Worm (Caenorhabditis elegans) whole organism, early embryonic: ENCODE data around the gene fem-1.

Experiments
- B0310.2 ChIP-seq: sonication (generic microtip); optimal IDR thresholded peaks from 2 replicates; lab custom pipeline; 2016; ENCODE audit warnings: mild to moderate bottlenecking, missing genetic modification characterization, missing compliant biosample characterization
- aly-1 ChIP-seq: sonication (generic microtip); optimal IDR thresholded peaks from 2 replicates; lab custom pipeline; 2016; ENCODE audit warnings: missing genetic modification characterization, missing compliant biosample characterization
- ama-1 ChIP-seq: fragments of 150-350 bp; optimal IDR thresholded peaks from 2 replicates; lab custom pipeline; 2014
- ceh-13 ChIP-seq: fragments of 200-800 bp; sonication (Bioruptor generic); optimal IDR thresholded peaks from 2 replicates; lab custom pipeline; 2018; ENCODE audit warnings: mild to moderate bottlenecking, missing genetic modification characterization, missing compliant biosample characterization
- ets-7 ChIP-seq: sonication (generic microtip); optimal IDR thresholded peaks from 2 replicates; lab custom pipeline; 2016; ENCODE audit warnings: missing genotype, missing genetic modification characterization, missing compliant biosample characterization
- flt-1 ChIP-seq: fragments of 200-800 bp; sonication (Bioruptor generic); IDR thresholded peaks from 2 replicates; pipeline ENCODE4 v1.3.6; 2022; ENCODE audit warnings: missing genetic modification characterization, missing compliant biosample characterization
- hmg-4 ChIP-seq: fragments of 200-800 bp; sonication (Bioruptor generic); optimal IDR thresholded peaks from 2 replicates; lab custom pipeline; 2018; ENCODE audit warnings: mild to moderate bottlenecking, missing genetic modification characterization, missing compliant biosample characterization
- pes-1 ChIP-seq: fragments of 200-800 bp; sonication (Bioruptor generic); IDR thresholded peaks from 2 replicates; pipeline ENCODE4 v1.3.6; 2022; ENCODE audit warnings: missing genetic modification reagents, missing genetic modification characterization, missing compliant biosample characterization
- scrt-1 ChIP-seq: fragments of 200-800 bp; sonication (Bioruptor generic); IDR thresholded peaks from 2 replicates; pipeline ENCODE4 v1.3.6; 2022; ENCODE audit warnings: missing genetic modification characterization, missing compliant biosample characterization
- tbx-11 ChIP-seq: fragments of 200-800 bp; sonication (Bioruptor generic); IDR thresholded peaks from 2 replicates; pipeline ENCODE4 v1.3.6; 2022; ENCODE audit warnings: missing genetic modification characterization, missing compliant biosample characterization
- tra-4 ChIP-seq: sonication (generic microtip); optimal IDR thresholded peaks from 2 replicates; lab custom pipeline; 2017; ENCODE audit warnings: missing genetic modification characterization, missing compliant biosample characterization

DNA sequence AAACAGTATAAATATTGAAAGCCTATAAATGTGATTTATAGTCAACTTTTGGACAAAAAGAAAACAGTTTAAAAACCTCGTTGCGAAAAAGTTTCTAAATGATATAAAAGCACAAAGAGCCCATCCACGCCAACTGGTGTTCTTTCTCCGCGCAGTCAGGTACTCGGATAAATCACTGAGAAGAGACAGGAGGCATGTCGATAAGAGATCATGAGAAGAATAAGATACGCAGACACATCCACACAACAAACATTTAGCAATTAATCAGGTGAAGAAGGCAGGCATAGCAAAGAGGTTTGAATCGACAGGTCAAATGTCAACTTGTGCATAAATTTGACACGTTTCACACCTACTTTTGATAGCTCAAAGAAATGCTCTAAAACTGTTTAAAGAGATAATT lies 30.0 kb downstream of the fem-1 start:
- TF ChIP-seq hmg-4 (no peak), ceh-13 (GFP tag; lab: Kevin White, UChicago) (no peak), ama-1 (lab: Kevin White, UChicago) (no peak), B0310.2 (tag; lab: Kevin White, UChicago) (no peak), flt-1 (no peak), scrt-1 (GFP tag; lab: Robert Waterston, UW) (no peak), pes-1 (GFP tag; lab: Robert Waterston, UW) (no peak), tra-4 (tag; lab: Kevin White, UChicago) (no peak), tbx-11 (GFP tag; lab: Robert Waterston, UW) (no peak), ets-7 (tag; lab: Kevin White, UChicago) (no peak), aly-1 (tag; lab: Kevin White, UChicago) (no peak)
